Fruit fly (Drosophila melanogaster) whole organism, embryonic: ENCODE measurements around the gene CG7724.

Experiments used
- ATbp ChIP-seq: fragments of 200-800 bp; sonication (Bioruptor generic); optimal IDR thresholded peaks from 2 replicates; lab custom pipeline; 2017; ENCODE audit warnings: missing biosample characterization, mild to moderate bottlenecking, missing genetic modification characterization, missing genetic modification reagents
- Ada2b ChIP-seq: fragments of 200-800 bp; sonication (Bioruptor generic); IDR thresholded peaks from 2 replicates; pipeline ENCODE4 v1.3.6; 2022; ENCODE audit warnings: missing biosample characterization, missing genetic modification characterization
- Aef1 ChIP-seq: fragments of 200-800 bp; sonication (Bioruptor generic); IDR thresholded peaks from 3 replicates; pipeline ENCODE4 v1.3.6; 2022; ENCODE audit warnings: missing biosample characterization, missing genetic modification characterization
- Bdp1 ChIP-seq: fragments of 200-800 bp; sonication (Bioruptor generic); optimal IDR thresholded peaks from 3 replicates; lab custom pipeline; 2016; ENCODE audit warnings: missing biosample characterization, missing genetic modification characterization
- Blimp-1 ChIP-seq: fragments of 200-800 bp; sonication (Bioruptor generic); optimal IDR thresholded peaks from 3 replicates; lab custom pipeline; 2018; ENCODE audit warnings: missing biosample characterization, missing genetic modification characterization, mild to moderate bottlenecking, moderate library complexity, missing genetic modification reagents
- CG10654 ChIP-seq: fragments of 200-800 bp; sonication (Bioruptor generic); optimal IDR thresholded peaks from 2 replicates; lab custom pipeline; 2016; ENCODE audit warnings: missing biosample characterization, missing genetic modification characterization
- CG10979 ChIP-seq: fragments of 200-800 bp; sonication (Bioruptor generic); optimal IDR thresholded peaks from 2 replicates; lab custom pipeline; 2018; ENCODE audit warnings: missing biosample characterization, mild to moderate bottlenecking, missing genetic modification characterization, moderate library complexity
- CG17912 ChIP-seq: fragments of 200-800 bp; sonication (Bioruptor generic); optimal IDR thresholded peaks from 2 replicates; lab custom pipeline; 2018; ENCODE audit warnings: missing biosample characterization, mild to moderate bottlenecking, missing genetic modification characterization
- CG30431 ChIP-seq: fragments of 200-800 bp; sonication (Bioruptor generic); optimal IDR thresholded peaks from 2 replicates; lab custom pipeline; 2017; ENCODE audit warnings: missing biosample characterization, missing genetic modification characterization
- CG31365 ChIP-seq: fragments of 200-800 bp; sonication (Bioruptor generic); optimal IDR thresholded peaks from 2 replicates; lab custom pipeline; 2018; ENCODE audit warnings: missing biosample characterization, mild to moderate bottlenecking, missing genetic modification characterization
- CG3163 ChIP-seq: fragments of 200-800 bp; sonication (Bioruptor generic); optimal IDR thresholded peaks from 3 replicates; lab custom pipeline; 2016; ENCODE audit warnings: missing biosample characterization, missing genetic modification characterization
- CG33213 ChIP-seq: fragments of 200-800 bp; sonication (Bioruptor generic); optimal IDR thresholded peaks from 3 replicates; lab custom pipeline; 2016; ENCODE audit warnings: missing biosample characterization, missing genetic modification characterization
- CG42726 ChIP-seq: fragments of 200-800 bp; sonication (Bioruptor generic); IDR thresholded peaks from 2 replicates; pipeline ENCODE4 v1.3.6; 2022; ENCODE audit warnings: missing biosample characterization, missing genetic modification characterization; ENCODE audit not compliant: partially characterized antibody
- CG4424 ChIP-seq: fragments of 200-800 bp; sonication (Bioruptor generic); optimal IDR thresholded peaks from 3 replicates; lab custom pipeline; 2016; ENCODE audit warnings: missing biosample characterization, missing genetic modification characterization
- CG7786 ChIP-seq: fragments of 200-800 bp; sonication (Bioruptor generic); optimal IDR thresholded peaks from 2 replicates; lab custom pipeline; 2016; ENCODE audit warnings: missing biosample characterization, missing genetic modification characterization
- CG8765 ChIP-seq: fragments of 200-800 bp; sonication (Bioruptor generic); IDR thresholded peaks from 2 replicates; pipeline ENCODE4 v1.3.6; 2022; ENCODE audit warnings: missing biosample characterization, missing genetic modification characterization
- CG9797 ChIP-seq: fragments of 200-800 bp; sonication (Bioruptor generic); optimal IDR thresholded peaks from 3 replicates; lab custom pipeline; 2018; ENCODE audit warnings: missing biosample characterization, mild to moderate bottlenecking, missing genetic modification characterization
- CG9876 ChIP-seq: fragments of 200-800 bp; sonication (Bioruptor generic); optimal IDR thresholded peaks from 2 replicates; lab custom pipeline; 2016; ENCODE audit warnings: missing biosample characterization, missing genetic modification characterization
- D ChIP-seq, 2 experiments: fragments of 200-800 bp in 1 of 2; fragments of >200 bp in 1 of 2; sonication (Bioruptor generic) in 1 of 2; optimal IDR thresholded peaks; 2 replicates in 1 of 2; 3 replicates in 1 of 2; lab custom pipeline; 2017; ENCODE audit warnings: mild to moderate bottlenecking in 1 of 2, missing biosample characterization in 1 of 2, missing genetic modification characterization in 1 of 2, missing genetic modification reagents in 1 of 2
- D19B ChIP-seq: fragments of 200-800 bp; sonication (Bioruptor generic); optimal IDR thresholded peaks from 2 replicates; lab custom pipeline; 2017; ENCODE audit warnings: missing biosample characterization, mild to moderate bottlenecking, missing genetic modification characterization
- Dref ChIP-seq: fragments of 200-800 bp; sonication (Bioruptor generic); IDR thresholded peaks from 2 replicates; pipeline ENCODE4 v1.3.6; 2022; ENCODE audit warnings: missing biosample characterization, missing genetic modification characterization
- Elba2 ChIP-seq: fragments of 200-800 bp; sonication (Bioruptor generic); optimal IDR thresholded peaks from 3 replicates; lab custom pipeline; 2016; ENCODE audit warnings: missing biosample characterization, missing genetic modification characterization
- Gug ChIP-seq: fragments of 200-800 bp; sonication (Bioruptor generic); IDR thresholded peaks from 4 replicates; pipeline ENCODE4 v1.3.6; 2022; ENCODE audit warnings: missing biosample characterization, missing genetic modification characterization
- HmgZ ChIP-seq: fragments of 200-800 bp; sonication (Bioruptor generic); optimal IDR thresholded peaks from 2 replicates; lab custom pipeline; 2018; ENCODE audit warnings: missing biosample characterization, mild to moderate bottlenecking, missing genetic modification characterization
- Meics ChIP-seq: fragments of 200-800 bp; sonication (Bioruptor generic); optimal IDR thresholded peaks from 2 replicates; lab custom pipeline; 2017; ENCODE audit warnings: missing biosample characterization, mild to moderate bottlenecking, missing genetic modification characterization
- Myb ChIP-seq: fragments of 200-800 bp; sonication (Bioruptor generic); optimal IDR thresholded peaks from 2 replicates; lab custom pipeline; 2016; ENCODE audit warnings: missing biosample characterization, missing genetic modification characterization
- Rx ChIP-seq: fragments of 200-800 bp; sonication (Bioruptor generic); IDR thresholded peaks from 2 replicates; pipeline ENCODE4 v1.3.6; 2022; ENCODE audit warnings: missing biosample characterization, missing genetic modification characterization
- Scr ChIP-seq: fragments of 200-800 bp; sonication (Bioruptor generic); IDR thresholded peaks from 2 replicates; pipeline ENCODE4 v1.3.6; 2022; ENCODE audit warnings: missing biosample characterization, missing genetic modification characterization; ENCODE audit not compliant: partially characterized antibody
- Xrp1 ChIP-seq: fragments of 200-800 bp; sonication (Bioruptor generic); IDR thresholded peaks from 2 replicates; pipeline ENCODE4 v1.3.6; 2022; ENCODE audit warnings: missing biosample characterization, missing genetic modification characterization
- ab ChIP-seq: fragments of 200-800 bp; sonication (Bioruptor generic); optimal IDR thresholded peaks from 2 replicates; lab custom pipeline; 2016; ENCODE audit warnings: missing biosample characterization, missing genetic modification characterization
- chm ChIP-seq: fragments of 200-800 bp; sonication (Bioruptor generic); IDR thresholded peaks from 2 replicates; pipeline ENCODE4 v1.3.6; 2022; ENCODE audit warnings: missing biosample characterization, missing genetic modification characterization
- dmrt11E ChIP-seq: fragments of 200-800 bp; sonication (Bioruptor generic); optimal IDR thresholded peaks from 3 replicates; lab custom pipeline; 2018; ENCODE audit warnings: missing biosample characterization, mild to moderate bottlenecking, missing genetic modification characterization, moderate library complexity
- dpn ChIP-seq, 2 experiments: fragments of 200-800 bp; sonication (Bioruptor generic); optimal IDR thresholded peaks; 3 replicates each; lab custom pipeline; 2016; ENCODE audit warnings: missing biosample characterization in 2 of 2, missing genetic modification characterization in 2 of 2
- fu2 ChIP-seq: fragments of 200-800 bp; sonication (Bioruptor generic); optimal IDR thresholded peaks from 2 replicates; lab custom pipeline; 2016; ENCODE audit warnings: missing biosample characterization, missing genetic modification characterization
- kni ChIP-seq: fragments of 200-800 bp; sonication (Bioruptor generic); optimal IDR thresholded peaks from 3 replicates; lab custom pipeline; 2017; ENCODE audit warnings: mild to moderate bottlenecking, missing biosample characterization, missing genetic modification reagents, missing genetic modification characterization
- mld ChIP-seq: fragments of 200-800 bp; sonication (Bioruptor generic); IDR thresholded peaks from 3 replicates; pipeline ENCODE4 v1.3.6; 2022; ENCODE audit warnings: missing biosample characterization, missing genetic modification characterization; ENCODE audit not compliant: partially characterized antibody
- nmo ChIP-seq: fragments of 200-800 bp; sonication (Bioruptor generic); optimal IDR thresholded peaks from 2 replicates; lab custom pipeline; 2018; ENCODE audit warnings: missing biosample characterization, mild to moderate bottlenecking, missing genetic modification characterization, moderate library complexity
- pan ChIP-seq, 4 experiments: fragments of >200 bp in 3 of 4; fragments of 200-800 bp in 1 of 4; sonication (Bioruptor generic) in 1 of 4; optimal IDR thresholded peaks in 3 of 4; IDR thresholded peaks in 1 of 4; 2 replicates each; pipeline versions ENCODE4 v1.3.6 to Lab custom; 2017 to 2022; ENCODE audit warnings: missing biosample characterization in 2 of 4, missing genetic modification characterization in 2 of 4, mixed read lengths in 1 of 4
- salm ChIP-seq: fragments of 200-800 bp; sonication (Bioruptor generic); optimal IDR thresholded peaks from 2 replicates; lab custom pipeline; 2018; ENCODE audit warnings: missing biosample characterization, mild to moderate bottlenecking, missing genetic modification characterization
- scrt ChIP-seq: fragments of 200-800 bp; sonication (Bioruptor generic); optimal IDR thresholded peaks from 2 replicates; lab custom pipeline; 2018; ENCODE audit warnings: missing biosample characterization, mild to moderate bottlenecking, missing genetic modification characterization, moderate library complexity
- sna ChIP-seq: fragments of 200-800 bp; sonication (Bioruptor generic); IDR thresholded peaks from 2 replicates; pipeline ENCODE4 v1.3.6; 2022; ENCODE audit warnings: missing biosample characterization, missing genetic modification characterization; ENCODE audit not compliant: partially characterized antibody
- ssp ChIP-seq: fragments of 200-800 bp; sonication (Bioruptor generic); IDR thresholded peaks from 2 replicates; pipeline ENCODE4 v1.3.6; 2022; ENCODE audit warnings: missing biosample characterization, missing genetic modification characterization
- stc ChIP-seq: fragments of 200-800 bp; sonication (Bioruptor generic); IDR thresholded peaks from 2 replicates; pipeline ENCODE4 v1.3.6; 2022; ENCODE audit warnings: missing biosample characterization, missing genetic modification characterization
- sug ChIP-seq: fragments of 200-800 bp; optimal IDR thresholded peaks from 2 replicates; lab custom pipeline; 2019; ENCODE audit warnings: missing biosample characterization, mild to moderate bottlenecking, missing genetic modification characterization, moderate library complexity
- ttk ChIP-seq: fragments of 200-800 bp; sonication (Bioruptor generic); IDR thresholded peaks from 2 replicates; pipeline ENCODE4 v2.1.2; 2022; ENCODE audit warnings: missing biosample characterization, missing genetic modification characterization
- zen ChIP-seq: fragments of 200-800 bp; sonication (Bioruptor generic); optimal IDR thresholded peaks from 3 replicates; lab custom pipeline; 2018; ENCODE audit warnings: missing biosample characterization, mild to moderate bottlenecking, missing genetic modification characterization, moderate library complexity

The CG7724 gene

DNA sequence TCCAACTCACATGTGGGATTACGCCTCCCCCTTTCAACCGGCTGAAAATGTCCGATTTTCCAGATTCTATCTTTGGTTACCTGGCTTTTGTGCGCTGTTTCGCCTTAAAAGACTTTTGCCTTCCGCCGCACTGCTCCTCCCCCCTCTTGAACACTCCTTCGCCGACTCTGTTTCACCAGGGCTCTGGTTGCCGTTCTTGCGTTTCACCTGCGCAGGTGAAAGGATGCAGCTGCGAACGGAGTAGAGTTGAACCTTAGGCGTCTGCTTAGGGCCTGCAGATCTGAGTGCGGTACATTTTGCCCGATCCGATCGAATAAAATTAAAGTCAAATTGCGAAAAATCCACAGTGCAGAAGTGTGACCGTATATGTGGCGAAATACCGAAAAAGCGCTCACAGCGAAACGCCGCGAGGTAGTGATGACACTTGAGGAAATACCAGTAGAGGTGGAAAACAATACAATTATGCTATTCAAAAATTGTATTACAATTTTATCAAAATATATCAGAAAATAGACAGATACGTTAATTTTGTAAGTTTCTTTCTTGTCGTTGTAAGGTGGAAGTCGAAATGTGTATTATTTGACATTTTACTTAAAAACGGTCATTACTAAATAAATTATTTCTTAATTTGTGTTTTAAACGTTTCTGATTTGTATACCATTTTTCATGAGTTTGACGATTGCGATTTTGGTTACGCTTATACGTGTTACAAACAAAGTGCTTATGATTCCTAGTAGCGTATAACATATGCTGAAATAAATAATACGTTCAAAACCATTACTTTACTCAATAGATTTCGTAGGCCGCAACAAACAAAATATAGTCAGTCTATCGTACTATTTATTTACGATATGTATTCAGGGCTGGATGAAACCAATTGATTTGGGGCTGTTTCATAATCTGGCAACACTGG, 39.5 kb upstream of the CG7724 start, which contains the start of the genes CG6664 and CG7728 (continued):
- peak; percentile 9 for TF ChIP-seq ab
- TF ChIP-seq CG42726 (GFP tag; lab: Robert Waterston, UW), result 0 out of 2 replicates have a peak, but pooled peaks have one; percentile 47
- peak; percentile 57 for TF ChIP-seq dmrt11E (tag; lab: Kevin White, UChicago)
- peak; percentile 26; the same call in 1 of the 2 replicates for TF ChIP-seq ttk (GFP tag; lab: Robert Waterston, UW)
- TF ChIP-seq Meics (GFP tag; lab: Kevin White, UChicago), result peak; percentile 47
- no peak for TF ChIP-seq D (optimal IDR thresholded peaks at IDR 0.05; lab: Kevin White, UChicago)
- TF ChIP-seq D (GFP tag; optimal IDR thresholded peaks at IDR 0.05; lab: Kevin White, UChicago), result peak; percentile 33
- no peak for TF ChIP-seq Xrp1 (GFP tag; lab: Robert Waterston, UW)
- TF ChIP-seq HmgZ (tag; lab: Kevin White, UChicago), result no peak
- TF ChIP-seq CG10979 (tag; lab: Kevin White, UChicago), result peak; percentile 14
- TF ChIP-seq salm (tag; lab: Kevin White, UChicago), result no peak
- peak; percentile 39 for TF ChIP-seq ATbp
- no peak for TF ChIP-seq D19B (GFP tag; lab: Kevin White, UChicago)
- no peak for TF ChIP-seq CG7786 (GFP tag; lab: Kevin White, UChicago)
- peak; percentile 65 for TF ChIP-seq nmo (GFP tag; lab: Kevin White, UChicago)
- TF ChIP-seq Rx, result peak; percentile 50; the same call in 1 of the 2 replicates
- TF ChIP-seq sna (GFP tag; lab: Robert Waterston, UW), result peak; percentile 36; the same call in 1 of the 2 replicates
- peak; percentile 6 for TF ChIP-seq Blimp-1 (GFP tag; lab: Kevin White, UChicago)
- TF ChIP-seq Ada2b (GFP tag; lab: Robert Waterston, UW), result 0 out of 2 replicates have a peak, but pooled peaks have one; percentile 17
- TF ChIP-seq scrt (GFP tag; lab: Kevin White, UChicago), result no peak
- TF ChIP-seq kni (GFP tag; lab: Kevin White, UChicago), result peak; percentile 43
- peak; percentile 39 for TF ChIP-seq Dref (GFP tag; lab: Robert Waterston, UW)
- TF ChIP-seq CG33213 (GFP tag; lab: Kevin White, UChicago), result peak; percentile 32
- TF ChIP-seq sug, result peak; percentile 60
- TF ChIP-seq CG9876 (GFP tag; lab: Kevin White, UChicago), result peak; percentile 15
- peak; percentile 71 for TF ChIP-seq CG17912 (GFP tag; lab: Kevin White, UChicago)
- no peak for TF ChIP-seq zen (tag; lab: Kevin White, UChicago)
- TF ChIP-seq CG31365, result no peak
- TF ChIP-seq ssp, result peak; percentile 46
- TF ChIP-seq stc, result no peak
- peak; percentile 16 for TF ChIP-seq CG4424 (GFP tag; lab: Kevin White, UChicago)
- TF ChIP-seq Bdp1 (GFP tag; lab: Kevin White, UChicago), result no peak
- TF ChIP-seq Myb (GFP tag; lab: Kevin White, UChicago), result peak; percentile 12
- no peak for TF ChIP-seq mld (GFP tag; lab: Robert Waterston, UW)
- peak; percentile 54; the same call in 2 of the 3 replicates for TF ChIP-seq Aef1 (GFP tag; lab: Robert Waterston, UW)
- peak; percentile 64 for TF ChIP-seq CG9797 (GFP tag; lab: Kevin White, UChicago)
- peak; percentile 16 for TF ChIP-seq CG10654
- TF ChIP-seq fu2, result peak; percentile 19
- TF ChIP-seq Elba2 (GFP tag; lab: Kevin White, UChicago), result peak; percentile 44
- TF ChIP-seq dpn (GFP tag; optimal IDR thresholded peaks at IDR 0.05; lab: Kevin White, UChicago), result peak; percentile 46 to 50
- no peak for TF ChIP-seq CG30431
- peak; percentile 57; the same call in 1 of the 2 replicates for TF ChIP-seq chm
- TF ChIP-seq Gug (GFP tag; lab: Robert Waterston, UW), result peak; percentile 59; the same call in 2 of the 4 replicates
- 0 out of 2 replicates have a peak, but pooled peaks have one; percentile 35 for TF ChIP-seq CG8765
- TF ChIP-seq pan (optimal IDR thresholded peaks at IDR 0.05; lab: Kevin White, UChicago), result no peak
- TF ChIP-seq pan (GFP tag; optimal IDR thresholded peaks at IDR 0.05 in 1 of 2, IDR thresholded peaks at IDR 0.05 in 1 of 2), result peak in 1 of 2 experiments; percentile 36
- peak; percentile 64 for TF ChIP-seq Scr (GFP tag; lab: Robert Waterston, UW)
- TF ChIP-seq CG3163, result peak; percentile 29
